Fruit fly (Drosophila melanogaster): Measurements from ENCODE around the gene CG43844.

- TF ChIP-seq CG10348 (GFP tag; IDR thresholded peaks at IDR 0.05) (no peak), D1 (tag; optimal IDR thresholded peaks at IDR 0.05) (no peak), Pif1B (GFP tag; optimal IDR thresholded peaks at IDR 0.05) (peak; percentile 83), CG13204 (GFP tag; optimal IDR thresholded peaks at IDR 0.05) (peak; percentile 61)
These were observed 29.8 kb upstream of the CG43844 start for dm6 chr3R:21859509-21859908.
